Worm (Caenorhabditis elegans) whole organism, L4/young adult: ENCODE data around the gene spe-42.

ENCODE experiments used
- W03F9.2 ChIP-seq: fragments of 150-350 bp; optimal IDR thresholded peaks from 2 replicates; lab custom pipeline; 2014; ENCODE audit warnings: missing biosample characterization, missing genetic modification characterization
- dao-5 ChIP-seq: sonication (generic microtip); optimal IDR thresholded peaks from 2 replicates; lab custom pipeline; 2016; ENCODE audit warnings: missing genotype, missing genetic modification characterization, moderate library complexity, missing compliant biosample characterization
- him-1 ChIP-seq: sonication (generic microtip); optimal IDR thresholded peaks from 2 replicates; lab custom pipeline; 2016; ENCODE audit warnings: missing genotype, missing genetic modification reagents, missing genetic modification characterization, missing compliant biosample characterization

ce11 chrV:11762863-11763262 is 26.1 kb upstream of the spe-42 start, which contains the start of gene T04F3.4:
- TF ChIP-seq him-1 = no peak
- no peak for TF ChIP-seq dao-5 (tag; lab: Kevin White, UChicago)
- TF ChIP-seq W03F9.2 (tag; lab: Kevin White, UChicago) = no peak
